Worm (Caenorhabditis elegans): ENCODE results near the gene golg-4.

The golg-4 gene

DNA sequence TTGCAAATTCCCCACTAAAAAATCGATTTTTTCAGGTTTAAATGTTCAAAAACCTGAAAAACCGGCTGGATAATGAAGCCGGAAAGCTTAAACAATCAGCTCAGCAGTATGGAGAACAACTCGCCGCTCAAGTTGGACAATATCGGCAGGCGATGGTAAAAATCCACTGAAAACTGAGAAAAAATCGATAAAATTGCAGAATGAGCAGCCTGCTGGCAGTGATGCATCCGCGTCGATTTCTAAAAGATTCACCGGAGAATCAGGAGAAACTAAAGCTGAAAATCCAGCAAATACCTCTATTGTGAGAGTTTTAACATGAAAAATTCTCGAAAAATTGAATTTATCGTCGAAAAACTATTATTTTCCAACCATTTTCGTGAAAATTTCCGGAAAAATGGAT is at the start of gene golg-4:
Gene golg-4 (plus strand): TSS at position 34 of the 400 bp plus-strand sequence.
- TF ChIP-seq ceh-6 (GFP tag; optimal IDR thresholded peaks at IDR 0.05): no peak
- no peak for TF ChIP-seq pha-2 (tag; optimal IDR thresholded peaks at IDR 0.05)
- TF ChIP-seq ceh-48 (tag; optimal IDR thresholded peaks at IDR 0.05): peak; percentile 12

- TF ChIP-seq fax-1 (tag; optimal IDR thresholded peaks at IDR 0.05): no peak
- TF ChIP-seq elt-2 (tag; optimal IDR thresholded peaks at IDR 0.05): peak; percentile 57
- TF ChIP-seq ceh-34 (tag; optimal IDR thresholded peaks at IDR 0.05): no peak
Observed at ce11 chrIII:3355791-3356190, 49.6 kb upstream of the golg-4 start.

DNA sequence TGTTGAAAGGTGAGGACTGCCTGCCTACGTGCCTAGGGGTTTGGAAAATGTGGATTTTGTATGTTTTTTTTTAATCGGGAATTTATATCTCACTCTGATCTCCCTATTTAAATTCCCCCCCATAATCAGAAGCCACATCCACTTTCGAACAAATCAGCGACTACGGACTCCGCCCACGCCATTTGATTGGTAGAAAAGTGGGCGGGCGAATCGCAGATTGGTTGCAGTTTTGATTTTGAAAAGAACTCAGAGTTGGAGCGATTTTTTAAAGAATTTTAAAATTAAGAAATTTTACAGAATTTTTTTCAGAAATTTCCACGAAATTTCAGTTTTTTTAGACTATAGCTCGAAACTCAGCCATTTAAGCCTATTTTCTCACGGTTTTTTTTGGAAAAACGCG is 45.3 kb upstream of the golg-4 start:
- TF ChIP-seq nfya-1 (tag; optimal IDR thresholded peaks at IDR 0.05) (peak; percentile 79), hlh-15 (tag; optimal IDR thresholded peaks at IDR 0.05) (no peak)

DNA sequence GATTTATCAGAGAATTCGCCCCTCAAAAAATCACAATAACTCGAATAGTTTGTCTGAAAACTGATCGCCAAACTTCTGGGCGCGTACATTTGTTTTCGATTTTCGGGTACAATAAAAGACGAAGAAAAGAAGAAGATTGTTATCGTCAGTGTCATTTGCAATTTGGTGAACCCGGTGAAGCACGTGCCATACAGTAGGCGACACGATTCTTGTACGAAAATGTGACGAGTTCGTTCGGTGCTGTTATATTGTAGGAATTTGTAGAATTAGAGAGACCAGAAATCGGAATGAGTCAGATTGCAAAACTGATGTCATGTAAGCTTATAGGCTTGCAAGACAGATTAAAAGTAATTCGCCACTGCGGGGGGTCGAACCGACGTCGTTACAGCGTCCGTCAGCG is 37.6 kb upstream of the golg-4 start:
- TF ChIP-seq ref-2 (tag; optimal IDR thresholded peaks at IDR 0.05): no peak
- no peak for TF ChIP-seq ttx-3 (tag; optimal IDR thresholded peaks at IDR 0.05)

ce11 chrIII:3370054-3370453 is 35.3 kb upstream of the golg-4 start, which contains the start of gene prk-2:
prk-2 (minus strand) TSS chrIII:3370209.
- TF ChIP-seq elt-2 (tag; optimal IDR thresholded peaks at IDR 0.05): peak; percentile 90
- no peak for TF ChIP-seq madf-2 (tag; optimal IDR thresholded peaks at IDR 0.05)
- TF ChIP-seq ttx-3 (tag; optimal IDR thresholded peaks at IDR 0.05): no peak
- no peak for TF ChIP-seq lim-6 (tag; optimal IDR thresholded peaks at IDR 0.05)

DNA sequence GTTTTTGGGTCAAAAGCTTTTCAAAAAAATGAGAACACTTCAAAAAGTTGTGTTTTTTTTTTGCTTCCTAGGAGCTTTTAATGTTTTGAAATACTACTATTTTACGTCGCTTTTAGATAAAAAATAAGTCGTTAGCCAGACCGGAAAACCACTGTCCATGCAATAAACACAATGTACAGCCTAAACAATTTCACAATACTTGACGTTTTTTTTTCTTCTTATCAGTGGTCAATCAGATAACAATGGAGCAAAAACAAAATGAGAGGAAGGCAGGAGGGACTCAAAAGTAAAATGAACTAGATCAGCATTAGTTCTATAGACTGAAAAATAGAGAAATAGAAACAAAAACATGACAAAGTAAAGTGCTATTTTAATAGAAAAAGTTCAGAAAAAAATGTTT is 34.6 kb upstream of the golg-4 start:
- TF ChIP-seq elt-2 (tag; optimal IDR thresholded peaks at IDR 0.05): peak; percentile 53
- no peak for TF ChIP-seq unc-42 (tag; optimal IDR thresholded peaks at IDR 0.05)
- no peak for TF ChIP-seq hlh-13 (GFP tag; optimal IDR thresholded peaks at IDR 0.05)
- TF ChIP-seq ceh-14 (tag; optimal IDR thresholded peaks at IDR 0.05): no peak
- TF ChIP-seq ceh-45 (GFP tag; IDR thresholded peaks at IDR 0.05): no peak
- TF ChIP-seq Y22D7AL.16 (tag; optimal IDR thresholded peaks at IDR 0.05): no peak
- no peak for TF ChIP-seq dmd-4 (tag; optimal IDR thresholded peaks at IDR 0.05; ENCODE audit: borderline replicate concordance)

DNA sequence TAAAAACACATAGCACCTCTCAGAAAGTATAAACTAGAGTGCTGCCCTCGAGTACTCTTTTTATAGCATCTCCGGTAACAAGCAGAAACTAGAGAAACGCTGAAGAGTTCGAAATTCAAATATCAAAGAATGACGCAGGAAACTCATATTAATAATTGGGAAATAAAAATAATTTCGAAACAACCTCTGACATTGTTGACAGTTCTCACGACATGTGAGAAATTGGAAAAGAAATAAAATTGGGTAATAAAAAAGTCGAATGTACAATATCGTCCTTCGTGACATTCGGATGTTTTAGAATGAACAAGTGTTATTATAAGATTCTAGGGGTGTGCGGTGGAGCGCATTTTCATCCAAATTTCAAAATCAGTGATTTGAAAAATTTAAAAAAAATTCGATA is 33.1 kb upstream of the golg-4 start:
- no peak for TF ChIP-seq ets-4 (tag; optimal IDR thresholded peaks at IDR 0.05)
- no peak for TF ChIP-seq ttx-3 (tag; optimal IDR thresholded peaks at IDR 0.05)
- TF ChIP-seq unc-3 (GFP tag; conservative IDR thresholded peaks at IDR 0.05): no peak
- no peak for TF ChIP-seq unc-3 (tag; optimal IDR thresholded peaks at IDR 0.05)
- no peak for TF ChIP-seq pqm-1 (tag; optimal IDR thresholded peaks at IDR 0.05)
- no peak for TF ChIP-seq ceh-19 (GFP tag; optimal IDR thresholded peaks at IDR 0.05)
- TF ChIP-seq hlh-15 (tag; optimal IDR thresholded peaks at IDR 0.05): no peak
- TF ChIP-seq hlh-6 (tag; optimal IDR thresholded peaks at IDR 0.05): no peak
- TF ChIP-seq ztf-16 (tag; optimal IDR thresholded peaks at IDR 0.05): no peak
- TF ChIP-seq sox-2 (GFP tag; IDR thresholded peaks at IDR 0.05): no peak
- no peak for TF ChIP-seq pros-1 (tag; optimal IDR thresholded peaks at IDR 0.05)

ce11 chrIII:3377134-3377533 is 28.2 kb upstream of the golg-4 start:
- TF ChIP-seq ceh-22 (tag; optimal IDR thresholded peaks at IDR 0.05): no peak
- TF ChIP-seq ceh-31 (tag; optimal IDR thresholded peaks at IDR 0.05): no peak
- no peak for TF ChIP-seq ceh-18 (tag; optimal IDR thresholded peaks at IDR 0.05)
- TF ChIP-seq odd-2 (tag; optimal IDR thresholded peaks at IDR 0.05): no peak
- no peak for TF ChIP-seq hlh-30 (tag; optimal IDR thresholded peaks at IDR 0.05; ENCODE audit: insufficient read depth)
- TF ChIP-seq sox-2 (GFP tag; IDR thresholded peaks at IDR 0.05): no peak
- no peak for TF ChIP-seq unc-3 (GFP tag; conservative IDR thresholded peaks at IDR 0.05)
- no peak for TF ChIP-seq unc-3 (tag; optimal IDR thresholded peaks at IDR 0.05)
- no peak for TF ChIP-seq pqm-1 (tag; optimal IDR thresholded peaks at IDR 0.05)
- TF ChIP-seq dve-1 (tag; optimal IDR thresholded peaks at IDR 0.05): no peak
- no peak for TF ChIP-seq hlh-15 (tag; optimal IDR thresholded peaks at IDR 0.05)
- TF ChIP-seq T23F11.4 (GFP tag; optimal IDR thresholded peaks at IDR 0.05): no peak
- TF ChIP-seq hlh-13 (GFP tag; optimal IDR thresholded peaks at IDR 0.05): no peak
- TF ChIP-seq K02D7.2 (tag; optimal IDR thresholded peaks at IDR 0.05): no peak
- no peak for TF ChIP-seq ttx-3 (tag; optimal IDR thresholded peaks at IDR 0.05)
- no peak for TF ChIP-seq K09A11.1 (tag; optimal IDR thresholded peaks at IDR 0.05; ENCODE audit: insufficient read depth)
